Fruit fly (Drosophila melanogaster): ENCODE data around the gene CG9257.

Gene CG9257

dm6 chr2L:21105127-21105526 is 2.6 kb downstream of the CG9257 start (continued):
- TF ChIP-seq CG15073 (GFP tag; optimal IDR thresholded peaks at IDR 0.05) = no peak
- TF ChIP-seq bsh (GFP tag; optimal IDR thresholded peaks at IDR 0.05) = no peak
- peak; percentile 25 for TF ChIP-seq pros (GFP tag; optimal IDR thresholded peaks at IDR 0.05)
- TF ChIP-seq twi (tag; optimal IDR thresholded peaks at IDR 0.05) = peak; percentile 82
- no peak for TF ChIP-seq klu (GFP tag; IDR thresholded peaks at IDR 0.05)
- peak; percentile 27; the same call in 1 of the 3 replicates for TF ChIP-seq CG34422 (GFP tag; IDR thresholded peaks at IDR 0.05)
- TF ChIP-seq CG11398 (GFP tag; optimal IDR thresholded peaks at IDR 0.05) = no peak
- TF ChIP-seq nerfin-1 (tag; optimal IDR thresholded peaks at IDR 0.05) = peak; percentile 17
- TF ChIP-seq Pdp1 (GFP tag; optimal IDR thresholded peaks at IDR 0.05) = peak in 1 of 2 experiments; percentile 13
- peak in 1 of 2 experiments; percentile 54 for TF ChIP-seq crp (GFP tag; optimal IDR thresholded peaks at IDR 0.05)
- peak; percentile 44 for TF ChIP-seq ac (GFP tag; optimal IDR thresholded peaks at IDR 0.05)
- TF ChIP-seq CG3407 (GFP tag; optimal IDR thresholded peaks at IDR 0.05) = no peak
- TF ChIP-seq phol (tag; optimal IDR thresholded peaks at IDR 0.05) = peak; percentile 77

- TF ChIP-seq Fer1 (GFP tag; optimal IDR thresholded peaks at IDR 0.05) (peak; percentile 20), Dip2 (GFP tag; IDR thresholded peaks at IDR 0.05) (no peak), schlank (tag; optimal IDR thresholded peaks at IDR 0.05) (no peak), CG2120 (GFP tag; optimal IDR thresholded peaks at IDR 0.05) (peak; percentile 15), nerfin-2 (GFP tag; IDR thresholded peaks at IDR 0.05; ENCODE audit: partially characterized antibody) (no peak), Asciz (GFP tag; optimal IDR thresholded peaks at IDR 0.05) (peak; percentile 5), Dp (GFP tag; optimal IDR thresholded peaks at IDR 0.05) (peak; percentile 3), CG1603 (tag; optimal IDR thresholded peaks at IDR 0.05) (no peak), CG13123 (GFP tag; optimal IDR thresholded peaks at IDR 0.05) (no peak), grau (tag; optimal IDR thresholded peaks at IDR 0.05) (peak; percentile 4), Camta (GFP tag; optimal IDR thresholded peaks at IDR 0.05) (no peak), cwo (GFP tag; optimal IDR thresholded peaks at IDR 0.05) (peak; percentile 51), oc (tag; optimal IDR thresholded peaks at IDR 0.05) (no peak), CG2129 (GFP tag; IDR thresholded peaks at IDR 0.05; ENCODE audit: partially characterized antibody) (no peak), row (GFP tag; IDR thresholded peaks at IDR 0.05) (0 out of 3 replicates have a peak, but pooled peaks have one; percentile 14), hkb (optimal IDR thresholded peaks at IDR 0.05) (no peak), hkb (GFP tag; IDR thresholded peaks at IDR 0.05) (peak; percentile 26; the same call in 1 of the 2 replicates), klu (GFP tag; IDR thresholded peaks at IDR 0.05) (no peak), Rfx (GFP tag; IDR thresholded peaks at IDR 0.05) (0 out of 2 replicates have a peak, but pooled peaks have one; percentile 24), NFAT (GFP tag; IDR thresholded peaks at IDR 0.05) (no peak), sisA (GFP tag; IDR thresholded peaks at IDR 0.05) (0 out of 2 replicates have a peak, but pooled peaks have one; percentile 9), CG14667 (GFP tag; IDR thresholded peaks at IDR 0.05) (no peak), BEAF-32 (GFP tag; optimal IDR thresholded peaks at IDR 0.05) (peak; percentile 43), E2f2 (GFP tag; IDR thresholded peaks at IDR 0.05) (peak; percentile 19; the same call in 1 of the 2 replicates), Deaf1 (tag; optimal IDR thresholded peaks at IDR 0.05) (peak; percentile 21), CTCF (GFP tag; optimal IDR thresholded peaks at IDR 0.05) (peak; percentile 1), unpg (GFP tag; optimal IDR thresholded peaks at IDR 0.05) (peak; percentile 29), D19A (tag; optimal IDR thresholded peaks at IDR 0.05) (peak; percentile 88), CG8924 (tag; optimal IDR thresholded peaks at IDR 0.05) (no peak), CG8388 (GFP tag; optimal IDR thresholded peaks at IDR 0.05) (peak; percentile 16), onecut (GFP tag; IDR thresholded peaks at IDR 0.05) (no peak), CG2678 (tag; optimal IDR thresholded peaks at IDR 0.05) (peak; percentile 12), tna (GFP tag; IDR thresholded peaks at IDR 0.05; ENCODE audit: partially characterized antibody) (peak; percentile 31; the same call in 1 of the 2 replicates), CG17912 (GFP tag; optimal IDR thresholded peaks at IDR 0.05) (no peak), z (GFP tag; IDR thresholded peaks at IDR 0.05) (no peak)
Measured at dm6 chr2L:21107651-21108489, 5.3 kb downstream of the CG9257 start.

All from whole organism, embryonic.